Fruit fly (Drosophila melanogaster) whole organism, pupa: ENCODE data around the gene ksr.

Source experiments
- CG12605 ChIP-seq: fragments of 200-800 bp; sonication (Bioruptor generic); IDR thresholded peaks from 2 replicates; pipeline ENCODE4 v1.3.6; 2022; ENCODE audit warnings: missing biosample characterization, missing genetic modification characterization
- CG13204 ChIP-seq: fragments of 200-800 bp; sonication (Bioruptor generic); optimal IDR thresholded peaks from 2 replicates; lab custom pipeline; 2018; ENCODE audit warnings: missing biosample characterization, mild to moderate bottlenecking, missing genetic modification characterization, moderate library complexity
- EcR ChIP-seq: fragments of 200-800 bp; sonication (Bioruptor generic); optimal IDR thresholded peaks from 3 replicates; lab custom pipeline; 2019; ENCODE audit warnings: missing biosample characterization, missing genetic modification characterization, mild to moderate bottlenecking, moderate library complexity, missing genetic modification reagents
- Snoo ChIP-seq: fragments of 200-800 bp; sonication (Bioruptor generic); optimal IDR thresholded peaks from 3 replicates; lab custom pipeline; 2017; ENCODE audit warnings: missing biosample characterization, mild to moderate bottlenecking, missing genetic modification characterization, inconsistent platforms
- gl ChIP-seq: fragments of 200-800 bp; sonication (Bioruptor generic); optimal IDR thresholded peaks from 2 replicates; lab custom pipeline; 2018; ENCODE audit warnings: missing biosample characterization, mild to moderate bottlenecking, missing genetic modification characterization

- no peak for TF ChIP-seq Snoo (tag; lab: Kevin White, UChicago)
- TF ChIP-seq CG12605 (GFP tag; lab: Robert Waterston, UW), result no peak
- no peak for TF ChIP-seq CG13204
- no peak for TF ChIP-seq gl
- no peak for TF ChIP-seq EcR
These were observed 20.2 kb upstream of the ksr start for dm6 chr3R:5503789-5504387.
